Fruit fly (Drosophila melanogaster) whole organism, embryonic: ENCODE data around the gene Ctl1.
A peak's percentile ranks its signal among the peaks of the same experiment; 100 is the strongest.

Source experiments
- Abd-B ChIP-seq: fragments of 200-800 bp; sonication (Bioruptor generic); optimal IDR thresholded peaks from 2 replicates; lab custom pipeline; 2018; ENCODE audit warnings: missing biosample characterization, mild to moderate bottlenecking, missing genetic modification characterization, moderate library complexity
- CG10274 ChIP-seq: fragments of 200-800 bp; sonication (Bioruptor generic); optimal IDR thresholded peaks from 3 replicates; lab custom pipeline; 2017; ENCODE audit warnings: missing biosample characterization, mild to moderate bottlenecking, missing genetic modification characterization
- CG11560 ChIP-seq: fragments of 200-800 bp; sonication (Bioruptor generic); IDR thresholded peaks from 3 replicates; pipeline ENCODE4 v1.3.6; 2022; ENCODE audit warnings: missing biosample characterization, missing genetic modification characterization
- CG12219 ChIP-seq: fragments of 200-800 bp; sonication (Bioruptor generic); optimal IDR thresholded peaks from 3 replicates; lab custom pipeline; 2018; ENCODE audit warnings: missing biosample characterization, mild to moderate bottlenecking, missing genetic modification characterization
- CG13424 ChIP-seq: fragments of 200-800 bp; sonication (Bioruptor generic); optimal IDR thresholded peaks from 2 replicates; lab custom pipeline; 2019; ENCODE audit warnings: missing biosample characterization, mild to moderate bottlenecking, missing genetic modification characterization, moderate library complexity
- CG15696 ChIP-seq: fragments of 200-800 bp; sonication (Bioruptor generic); optimal IDR thresholded peaks from 2 replicates; lab custom pipeline; 2019; ENCODE audit warnings: missing biosample characterization, mild to moderate bottlenecking, missing genetic modification characterization, moderate library complexity
- CG17385 ChIP-seq: fragments of 200-800 bp; sonication (Bioruptor generic); optimal IDR thresholded peaks from 3 replicates; lab custom pipeline; 2018; ENCODE audit warnings: missing biosample characterization, mild to moderate bottlenecking, missing genetic modification characterization
- CG18011 ChIP-seq: fragments of 200-800 bp; sonication (Bioruptor generic); optimal IDR thresholded peaks from 2 replicates; lab custom pipeline; 2017; ENCODE audit warnings: missing biosample characterization, missing genetic modification characterization, mild to moderate bottlenecking, moderate library complexity, missing genotype
- CG3065 ChIP-seq: fragments of 200-800 bp; sonication (Bioruptor generic); optimal IDR thresholded peaks from 2 replicates; lab custom pipeline; 2016; ENCODE audit warnings: missing biosample characterization, missing genetic modification characterization
- CG31365 ChIP-seq: fragments of 200-800 bp; sonication (Bioruptor generic); optimal IDR thresholded peaks from 2 replicates; lab custom pipeline; 2018; ENCODE audit warnings: missing biosample characterization, mild to moderate bottlenecking, missing genetic modification characterization
- CG32772 ChIP-seq: fragments of 200-800 bp; sonication (Bioruptor generic); IDR thresholded peaks from 2 replicates; pipeline ENCODE4 v1.3.6; 2022; ENCODE audit warnings: missing biosample characterization, missing genetic modification characterization
- CG3281 ChIP-seq: fragments of 200-800 bp; sonication (Bioruptor generic); optimal IDR thresholded peaks from 3 replicates; lab custom pipeline; 2017; ENCODE audit warnings: missing biosample characterization, mild to moderate bottlenecking, missing genetic modification characterization
- CG33213 ChIP-seq: fragments of 200-800 bp; sonication (Bioruptor generic); optimal IDR thresholded peaks from 3 replicates; lab custom pipeline; 2016; ENCODE audit warnings: missing biosample characterization, missing genetic modification characterization
- CG3995 ChIP-seq: fragments of 200-800 bp; sonication (Bioruptor generic); optimal IDR thresholded peaks from 3 replicates; lab custom pipeline; 2016; ENCODE audit warnings: missing biosample characterization, missing genetic modification characterization
- CG4328 ChIP-seq: fragments of 200-800 bp; sonication (Bioruptor generic); optimal IDR thresholded peaks from 3 replicates; lab custom pipeline; 2017; ENCODE audit warnings: missing biosample characterization, missing genetic modification reagents, missing genetic modification characterization
- CG7745 ChIP-seq: fragments of 200-800 bp; sonication (Bioruptor generic); optimal IDR thresholded peaks from 2 replicates; lab custom pipeline; 2018; ENCODE audit warnings: missing biosample characterization, mild to moderate bottlenecking, missing genetic modification characterization, moderate library complexity
- CG7987 ChIP-seq: fragments of 200-800 bp; sonication (Bioruptor generic); optimal IDR thresholded peaks from 2 replicates; lab custom pipeline; 2018; ENCODE audit warnings: missing biosample characterization, mild to moderate bottlenecking, missing genetic modification characterization, moderate library complexity
- CG8478 ChIP-seq: fragments of >200 bp; optimal IDR thresholded peaks from 2 replicates; lab custom pipeline; 2018
- Drgx ChIP-seq: fragments of 200-800 bp; sonication (Bioruptor generic); IDR thresholded peaks from 2 replicates; pipeline ENCODE4 v1.3.6; 2022; ENCODE audit warnings: missing biosample characterization, missing genetic modification characterization
- GATAe ChIP-seq: fragments of 200-800 bp; sonication (Bioruptor generic); conservative IDR thresholded peaks from 2 replicates; pipeline ENCODE4 v1.3.6; 2022; ENCODE audit warnings: missing biosample characterization, missing genetic modification characterization
- HLH54F ChIP-seq: fragments of 200-800 bp; sonication (Bioruptor generic); optimal IDR thresholded peaks from 3 replicates; lab custom pipeline; 2016; ENCODE audit warnings: missing biosample characterization, missing genetic modification characterization
- HLHmδ ChIP-seq: fragments of 200-800 bp; sonication (Bioruptor generic); optimal IDR thresholded peaks from 2 replicates; lab custom pipeline; 2018; ENCODE audit warnings: missing biosample characterization, mild to moderate bottlenecking, missing genetic modification characterization, moderate library complexity
- Hmx ChIP-seq: fragments of 200-800 bp; sonication (Bioruptor generic); optimal IDR thresholded peaks from 2 replicates; lab custom pipeline; 2016; ENCODE audit warnings: missing biosample characterization, missing genetic modification characterization
- Hr3 ChIP-seq: fragments of 200-800 bp; sonication (Bioruptor generic); optimal IDR thresholded peaks from 3 replicates; lab custom pipeline; 2016; ENCODE audit warnings: missing biosample characterization, missing genetic modification characterization
- Hr39 ChIP-seq: fragments of >200 bp; optimal IDR thresholded peaks from 2 replicates; lab custom pipeline; 2017
- Hr78 ChIP-seq, 2 experiments: fragments of 200-800 bp in 1 of 2; fragments of >200 bp in 1 of 2; sonication (Bioruptor generic) in 1 of 2; optimal IDR thresholded peaks; 2 replicates each; lab custom pipeline; 2017 to 2019; ENCODE audit warnings: missing biosample characterization in 2 of 2, missing genetic modification characterization in 2 of 2, mild to moderate bottlenecking in 1 of 2, moderate library complexity in 1 of 2
- Mad ChIP-seq: fragments of 200-800 bp; sonication (Bioruptor generic); optimal IDR thresholded peaks from 2 replicates; lab custom pipeline; 2016; ENCODE audit warnings: missing biosample characterization, missing genetic modification characterization
- NFAT ChIP-seq: fragments of 200-800 bp; sonication (Bioruptor generic); IDR thresholded peaks from 2 replicates; pipeline ENCODE4 v1.3.6; 2022; ENCODE audit warnings: missing biosample characterization, missing genetic modification characterization
- Nf-YA ChIP-seq: fragments of 200-800 bp; sonication (Bioruptor generic); IDR thresholded peaks from 2 replicates; pipeline ENCODE4 v1.3.6; 2022; ENCODE audit warnings: missing biosample characterization, missing genetic modification characterization
- Opbp ChIP-seq: fragments of 200-800 bp; sonication (Bioruptor generic); IDR thresholded peaks from 3 replicates; pipeline ENCODE4 v1.3.6; 2022; ENCODE audit warnings: missing biosample characterization, missing genetic modification characterization; ENCODE audit not compliant: partially characterized antibody
- Ravus ChIP-seq: fragments of 200-800 bp; sonication (Bioruptor generic); IDR thresholded peaks from 2 replicates; pipeline ENCODE4 v1.3.6; 2022; ENCODE audit warnings: missing biosample characterization, missing genetic modification characterization
- Sox100B ChIP-seq: fragments of 200-800 bp; sonication (Bioruptor generic); optimal IDR thresholded peaks from 3 replicates; lab custom pipeline; 2018; ENCODE audit warnings: missing biosample characterization, mild to moderate bottlenecking, missing genetic modification characterization
- Sry-β ChIP-seq: fragments of 200-800 bp; sonication (Bioruptor generic); optimal IDR thresholded peaks from 2 replicates; lab custom pipeline; 2018; ENCODE audit warnings: missing biosample characterization, mild to moderate bottlenecking, missing genetic modification characterization, moderate library complexity
- amos ChIP-seq: fragments of 200-800 bp; sonication (Bioruptor generic); IDR thresholded peaks from 2 replicates; pipeline ENCODE4 v1.3.6; 2022; ENCODE audit warnings: missing biosample characterization, missing genetic modification characterization; ENCODE audit not compliant: partially characterized antibody
- ap ChIP-seq: fragments of 200-800 bp; sonication (Bioruptor generic); IDR thresholded peaks from 2 replicates; pipeline ENCODE4 v1.3.6; 2022; ENCODE audit warnings: missing biosample characterization, missing genetic modification characterization
- croc ChIP-seq: fragments of 200-800 bp; sonication (Bioruptor generic); conservative IDR thresholded peaks from 3 replicates; pipeline ENCODE4 v1.3.6; 2022; ENCODE audit warnings: missing biosample characterization, missing genetic modification characterization
- dati ChIP-seq: fragments of 200-800 bp; sonication (Bioruptor generic); IDR thresholded peaks from 2 replicates; pipeline ENCODE4 v1.3.6; 2022; ENCODE audit warnings: missing biosample characterization, missing genetic modification characterization
- eyg ChIP-seq: fragments of 200-800 bp; sonication (Bioruptor generic); optimal IDR thresholded peaks from 3 replicates; lab custom pipeline; 2016; ENCODE audit warnings: missing biosample characterization, missing genetic modification characterization
- hb ChIP-seq: fragments of 200-800 bp; sonication (Bioruptor generic); IDR thresholded peaks from 3 replicates; pipeline ENCODE4 v1.3.6; 2022; ENCODE audit warnings: missing biosample characterization, missing genetic modification characterization; ENCODE audit not compliant: partially characterized antibody
- kah ChIP-seq: fragments of 200-800 bp; sonication (Bioruptor generic); optimal IDR thresholded peaks from 2 replicates; lab custom pipeline; 2018; ENCODE audit warnings: missing biosample characterization, mild to moderate bottlenecking, missing genetic modification characterization
- knrl ChIP-seq: fragments of 200-800 bp; sonication (Bioruptor generic); IDR thresholded peaks from 3 replicates; pipeline ENCODE4 v1.3.6; 2022; ENCODE audit warnings: missing biosample characterization, missing genetic modification characterization; ENCODE audit not compliant: partially characterized antibody
- nom ChIP-seq: fragments of 200-800 bp; sonication (Bioruptor generic); optimal IDR thresholded peaks from 2 replicates; lab custom pipeline; 2017; ENCODE audit warnings: missing biosample characterization, missing genetic modification characterization, mild to moderate bottlenecking, moderate library complexity, missing genetic modification reagents
- shn ChIP-seq: fragments of 200-800 bp; sonication (Bioruptor generic); optimal IDR thresholded peaks from 3 replicates; lab custom pipeline; 2016; ENCODE audit warnings: missing biosample characterization, missing genetic modification characterization
- sisA ChIP-seq: fragments of 200-800 bp; sonication (Bioruptor generic); IDR thresholded peaks from 2 replicates; pipeline ENCODE4 v1.3.6; 2022; ENCODE audit warnings: missing biosample characterization, missing genetic modification characterization
- slp2 ChIP-seq: fragments of 200-800 bp; sonication (Bioruptor generic); optimal IDR thresholded peaks from 2 replicates; lab custom pipeline; 2016; ENCODE audit warnings: missing biosample characterization, missing genetic modification characterization
- ssp ChIP-seq: fragments of 200-800 bp; sonication (Bioruptor generic); IDR thresholded peaks from 2 replicates; pipeline ENCODE4 v1.3.6; 2022; ENCODE audit warnings: missing biosample characterization, missing genetic modification characterization
- tio ChIP-seq: fragments of 200-800 bp; sonication (Bioruptor generic); optimal IDR thresholded peaks from 2 replicates; lab custom pipeline; 2017; ENCODE audit warnings: missing biosample characterization, missing genetic modification characterization, inconsistent platforms
- tup ChIP-seq: fragments of 200-800 bp; sonication (Bioruptor generic); optimal IDR thresholded peaks from 2 replicates; lab custom pipeline; 2016; ENCODE audit warnings: missing biosample characterization, mild to moderate bottlenecking, missing genetic modification characterization, moderate library complexity

Ctl1 gene

DNA sequence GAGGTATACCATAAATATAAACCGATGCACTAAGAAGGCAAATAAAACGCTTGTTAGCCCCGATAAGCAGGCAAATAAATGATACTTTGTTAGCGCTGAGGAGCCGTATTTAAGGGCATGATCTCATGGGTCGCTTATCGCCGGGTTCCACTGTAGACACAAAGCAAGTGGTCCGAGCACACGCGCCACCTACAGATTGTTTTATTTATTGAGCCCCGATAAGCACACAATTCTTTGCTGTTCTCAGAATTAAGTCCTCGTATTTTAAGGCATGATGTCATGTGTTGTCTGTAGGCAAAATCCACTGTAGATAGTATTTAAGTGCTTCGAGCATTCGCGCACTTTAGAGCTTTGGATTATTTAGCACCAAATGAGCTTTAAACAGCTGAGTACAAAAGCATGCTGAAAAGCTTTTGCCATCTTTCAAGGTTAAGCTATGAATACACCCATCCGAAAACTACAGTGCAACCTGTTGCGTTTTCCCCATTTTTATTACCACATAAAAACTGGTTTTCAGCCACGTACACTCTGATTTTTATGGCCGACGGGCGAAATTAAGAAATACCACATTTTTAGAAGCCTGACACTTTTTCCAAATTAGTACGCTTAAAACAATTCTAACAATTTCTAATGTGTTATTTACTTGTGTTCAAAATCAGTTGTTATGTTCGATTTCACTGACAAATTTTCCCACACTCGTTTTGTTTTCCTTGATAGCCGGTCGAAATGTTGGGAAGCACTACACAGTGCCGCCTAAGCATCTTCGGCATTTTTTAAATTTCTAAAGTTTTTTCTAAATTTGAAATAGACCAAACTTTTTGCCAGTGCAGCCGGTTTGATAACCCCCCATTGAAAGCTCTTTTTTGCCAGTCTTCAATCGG is 38.1 kb upstream of the Ctl1 start, which contains the start of gene Sqor (continued):
- TF ChIP-seq HLHmδ (GFP tag; lab: Kevin White, UChicago) (no peak), CG10274 (peak; percentile 77), CG3995 (GFP tag; lab: Kevin White, UChicago) (peak; percentile 63), Drgx (GFP tag; lab: Robert Waterston, UW) (peak; percentile 92), GATAe (peak; percentile 66), CG3065 (peak; percentile 31), HLH54F (GFP tag; lab: Kevin White, UChicago) (peak; percentile 87), Nf-YA (GFP tag; lab: Robert Waterston, UW) (peak; percentile 75), CG15696 (peak; percentile 31), tup (peak; percentile 76), hb (no peak), CG32772 (peak; percentile 72), CG4328 (GFP tag; lab: Kevin White, UChicago) (peak; percentile 72), sisA (peak; percentile 69), CG8478 (lab: Kevin White, UChicago) (no peak), Hr39 (no peak), CG13424 (tag; lab: Kevin White, UChicago) (peak; percentile 92), CG7745 (tag; lab: Kevin White, UChicago) (no peak), knrl (GFP tag; lab: Robert Waterston, UW) (no peak), CG11560 (tag; lab: Robert Waterston, UW) (0 out of 3 replicates have a peak, but pooled peaks have one; percentile 53), CG3281 (peak; percentile 93), slp2 (GFP tag; lab: Kevin White, UChicago) (peak; percentile 86), shn (peak; percentile 91), Mad (GFP tag; lab: Kevin White, UChicago) (peak; percentile 76), ssp (peak; percentile 47), Hr3 (GFP tag; lab: Kevin White, UChicago) (peak; percentile 65), croc (GFP tag; lab: Robert Waterston, UW) (0 out of 3 replicates have a peak, but pooled peaks have one; percentile 13), Hr78 (GFP tag; optimal IDR thresholded peaks at IDR 0.05; lab: Kevin White, UChicago) (peak in 1 of 2 experiments; percentile 50), CG31365 (tag; lab: Kevin White, UChicago) (peak; percentile 41), eyg (peak; percentile 87), dati (GFP tag; lab: Robert Waterston, UW) (0 out of 2 replicates have a peak, but pooled peaks have one; percentile 1), CG7987 (GFP tag; lab: Kevin White, UChicago) (peak; percentile 76), Opbp (GFP tag; lab: Robert Waterston, UW) (no peak), nom (GFP tag; lab: Kevin White, UChicago) (peak; percentile 91), kah (peak; percentile 44), amos (GFP tag; lab: Robert Waterston, UW) (peak; percentile 36; the same call in 1 of the 2 replicates), ap (GFP tag; lab: Robert Waterston, UW) (peak; percentile 54), Ravus (peak; percentile 52), Sox100B (no peak), CG33213 (GFP tag; lab: Kevin White, UChicago) (peak; percentile 79), tio (GFP tag; lab: Kevin White, UChicago) (no peak), NFAT (GFP tag; lab: Robert Waterston, UW) (peak; percentile 76), CG17385 (peak; percentile 83), CG18011 (GFP tag; lab: Kevin White, UChicago) (peak; percentile 80), Abd-B (GFP tag; lab: Kevin White, UChicago) (peak; percentile 90), Hmx (GFP tag; lab: Kevin White, UChicago) (peak; percentile 77), Sry-β (GFP tag; lab: Kevin White, UChicago) (no peak), CG12219 (GFP tag; lab: Kevin White, UChicago) (peak; percentile 81)
